Fruit fly (Drosophila melanogaster): Measurements from ENCODE around the gene Mer.

- TF ChIP-seq Dfd (GFP tag; optimal IDR thresholded peaks at IDR 0.05): no peak
- no peak for TF ChIP-seq CG9705 (GFP tag; optimal IDR thresholded peaks at IDR 0.05)
- TF ChIP-seq Jra (GFP tag; optimal IDR thresholded peaks at IDR 0.05): no peak
- TF ChIP-seq HLH106 (tag; optimal IDR thresholded peaks at IDR 0.05): no peak
- no peak for TF ChIP-seq rgr (GFP tag; optimal IDR thresholded peaks at IDR 0.05)
- no peak for TF ChIP-seq woc (GFP tag; optimal IDR thresholded peaks at IDR 0.05)
- TF ChIP-seq tai (GFP tag; optimal IDR thresholded peaks at IDR 0.05): no peak
- TF ChIP-seq pan (optimal IDR thresholded peaks at IDR 0.05): no peak
- TF ChIP-seq Myc (optimal IDR thresholded peaks at IDR 0.05): no peak
Measured at dm6 chrX:19712898-19713627, 19.8 kb upstream of the Mer start, which contains the start of gene meso18E.
